Worm (Caenorhabditis elegans): ENCODE results near the gene clec-208.
A peak's percentile ranks its signal among the peaks of the same experiment; 100 is the strongest.
"Not testable (repeated sequence)": the region's sequence is repeated elsewhere in the genome, so short reads cannot be mapped to it uniquely, and the experiment has no call there.

Gene clec-208

DNA sequence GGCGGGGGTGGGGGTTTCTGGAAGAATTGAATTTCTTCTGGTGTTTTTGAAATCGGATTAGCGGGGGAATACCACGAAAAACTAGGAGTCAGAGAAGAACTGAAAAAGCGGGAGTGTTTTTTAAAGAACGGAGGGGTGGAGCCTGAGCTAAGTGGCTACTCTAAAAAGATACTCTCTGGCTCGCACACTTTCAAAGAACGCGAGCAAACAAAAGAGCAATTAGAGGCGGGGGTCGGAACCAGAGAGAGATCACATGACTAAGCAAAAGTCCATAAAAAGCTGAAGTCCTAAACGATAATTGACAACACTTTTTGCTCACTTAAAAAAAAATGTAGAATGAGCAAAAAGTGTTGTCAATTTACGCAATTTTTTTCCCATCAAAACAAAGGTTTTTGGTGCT, 36.6 kb downstream of the clec-208 start:
- TF ChIP-seq lin-35 (GFP tag; optimal IDR thresholded peaks at IDR 0.05) (peak in 1 of 3 experiments; percentile 9), ztf-3 (GFP tag; optimal IDR thresholded peaks at IDR 0.05) (no peak)

- TF ChIP-seq cebp-1 (GFP tag; IDR thresholded peaks at IDR 0.05) (no peak), cebp-1 (tag; optimal IDR thresholded peaks at IDR 0.05) (peak; percentile 46), K12H6.12 (tag; optimal IDR thresholded peaks at IDR 0.05) (peak; percentile 25), hmg-20 (GFP tag; IDR thresholded peaks at IDR 0.05) (no peak), dox-1 (GFP tag; IDR thresholded peaks at IDR 0.05) (peak; percentile 49; the same call in 1 of the 2 replicates), zfh-2 (GFP tag; conservative IDR thresholded peaks at IDR 0.05) (no peak; the same call in 1 of the 2 replicates), nhr-80 (tag; optimal IDR thresholded peaks at IDR 0.05) (peak; percentile 36), lin-35 (GFP tag; optimal IDR thresholded peaks at IDR 0.05) (peak in 1 of 3 experiments; percentile 16), egrh-3 (GFP tag; IDR thresholded peaks at IDR 0.05) (peak; percentile 55)
Measured at ce11 chrV:2135323-2135722, 37.6 kb downstream of the clec-208 start.

ce11 chrV:2137010-2137409, 39.3 kb downstream of the clec-208 start:
- TF ChIP-seq hlh-12 (tag; optimal IDR thresholded peaks at IDR 0.05) (no peak), nhr-80 (tag; optimal IDR thresholded peaks at IDR 0.05) (peak; percentile 53)

DNA sequence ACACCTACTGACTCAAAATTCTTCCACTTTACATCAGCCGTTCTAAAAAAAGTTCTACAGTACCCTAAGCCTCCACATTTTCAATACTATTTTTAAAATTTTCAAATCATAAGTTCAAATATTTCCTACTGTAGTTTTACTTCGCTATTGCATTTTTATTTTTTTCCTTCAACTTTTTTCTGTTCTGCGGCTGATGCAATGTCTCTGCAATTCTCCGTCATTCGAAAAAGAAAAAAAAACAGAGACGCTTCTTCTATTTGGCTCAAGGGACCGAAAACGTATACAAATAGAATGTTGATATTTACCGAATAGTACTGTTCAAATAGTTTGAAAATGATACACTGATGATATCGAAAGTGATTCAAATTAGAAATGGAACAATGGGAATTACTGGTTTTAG, 40.5 kb downstream of the clec-208 start:
- TF ChIP-seq B0261.1 (tag; optimal IDR thresholded peaks at IDR 0.05) (no peak), attf-5 (GFP tag; optimal IDR thresholded peaks at IDR 0.05) (no peak), B0336.3 (GFP tag; IDR thresholded peaks at IDR 0.05) (no peak), ceh-58 (GFP tag; IDR thresholded peaks at IDR 0.05) (no peak), snpc-3.4 (tag; optimal IDR thresholded peaks at IDR 0.05) (no peak), lag-1 (GFP tag; IDR thresholded peaks at IDR 0.05) (no peak), tbx-9 (tag; optimal IDR thresholded peaks at IDR 0.05; ENCODE audit: borderline replicate concordance) (no peak), lin-35 (GFP tag; optimal IDR thresholded peaks at IDR 0.05) (no peak)

DNA sequence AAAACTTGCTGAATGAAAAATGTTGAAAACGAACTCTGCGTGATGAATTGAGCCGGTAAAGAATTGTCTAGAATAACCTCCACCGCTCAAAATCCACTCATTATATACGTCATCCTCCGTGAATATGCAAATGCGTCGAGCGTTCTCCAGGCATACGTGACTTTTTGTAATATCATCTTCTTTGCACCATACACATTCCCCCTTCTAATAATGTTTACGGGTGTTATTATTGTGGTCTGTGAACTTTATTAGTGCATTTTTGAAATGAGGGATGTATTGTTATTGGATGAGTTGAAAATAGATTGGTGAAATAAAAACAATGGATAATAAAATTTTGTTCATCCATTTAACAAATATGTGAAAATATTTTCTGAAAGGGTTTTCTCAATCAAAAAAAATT, 42.2 kb downstream of the clec-208 start, which contains the start of gene F22F7.7:
Gene F22F7.7 (minus strand): TSS at position 125 of the 400 bp plus-strand sequence.
- no peak for TF ChIP-seq sea-2 (GFP tag; IDR thresholded peaks at IDR 0.05)

- not testable (repeated sequence) for TF ChIP-seq B0261.1 (tag; optimal IDR thresholded peaks at IDR 0.05); madf-6 (GFP tag; IDR thresholded peaks at IDR 0.05); madf-3 (GFP tag; IDR thresholded peaks at IDR 0.05)
Measured at ce11 chrV:2144408-2144807, 46.7 kb downstream of the clec-208 start, which contains the start of gene F22F7.12. Gene F22F7.12, minus strand, starts transcription at chrV:2144508.

- TF ChIP-seq nfyb-1 (GFP tag; IDR thresholded peaks at IDR 0.05) (no peak), F57C9.4 (tag; optimal IDR thresholded peaks at IDR 0.05) (no peak), nhr-120 (GFP tag; IDR thresholded peaks at IDR 0.05) (no peak)
Measured at ce11 chrV:2146044-2146443, 48.3 kb downstream of the clec-208 start, which contains the start of gene str-52. Gene str-52, minus strand, starts transcription at chrV:2146144.

- TF ChIP-seq F33H1.4 (GFP tag; IDR thresholded peaks at IDR 0.05) = no peak
- no peak for TF ChIP-seq ZK185.1 (tag; optimal IDR thresholded peaks at IDR 0.05; ENCODE audit: poor library complexity, severe bottlenecking)
Measured at ce11 chrV:2146795-2147194, 49.0 kb downstream of the clec-208 start, which contains the start of gene srbc-20. Gene srbc-20, plus strand, starts transcription at chrV:2147095.

Measured in whole organism, young adult.